Worm (Caenorhabditis elegans): ENCODE results near the gene snf-10.

DNA sequence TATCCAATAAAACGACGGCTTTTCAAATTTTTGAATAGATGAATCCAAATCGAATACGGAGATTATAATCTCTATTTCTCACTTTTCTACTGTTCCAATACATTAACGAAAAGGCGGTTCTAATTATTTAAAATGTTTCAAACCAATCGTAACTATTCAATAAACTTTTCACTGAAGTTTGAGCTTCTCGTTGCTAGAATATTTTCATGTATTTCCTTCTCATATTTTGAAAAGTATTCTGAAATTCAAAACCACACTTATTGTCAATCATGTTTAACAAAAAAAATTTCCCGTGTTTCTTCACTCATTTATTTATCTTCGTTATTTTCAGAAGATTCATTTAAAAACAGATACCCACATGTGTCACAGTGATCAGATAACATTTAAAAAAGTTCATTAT, 37.8 kb downstream of the snf-10 start, which contains the start of gene F15H10.8:
- no peak for TF ChIP-seq nhr-237 (tag; optimal IDR thresholded peaks at IDR 0.05)
- TF ChIP-seq blmp-1 (tag; optimal IDR thresholded peaks at IDR 0.05) = no peak
- TF ChIP-seq egl-27 (tag; optimal IDR thresholded peaks at IDR 0.05) = no peak
- no peak for TF ChIP-seq ceh-82 (tag; optimal IDR thresholded peaks at IDR 0.05)
- no peak for TF ChIP-seq ama-1 (optimal IDR thresholded peaks at IDR 0.05)
- TF ChIP-seq rnt-1 (tag; optimal IDR thresholded peaks at IDR 0.05) = no peak
- TF ChIP-seq jun-1 (tag; optimal IDR thresholded peaks at IDR 0.05) = no peak
- TF ChIP-seq nhr-28 (tag; optimal IDR thresholded peaks at IDR 0.05) = no peak
- TF ChIP-seq mdl-1 (tag; optimal IDR thresholded peaks at IDR 0.05) = no peak
- TF ChIP-seq ets-5 (GFP tag; IDR thresholded peaks at IDR 0.05) = no peak
- TF ChIP-seq mep-1 (tag; optimal IDR thresholded peaks at IDR 0.05) = no peak
- TF ChIP-seq lsy-2 (tag; optimal IDR thresholded peaks at IDR 0.05) = no peak
- TF ChIP-seq egl-13 (tag; optimal IDR thresholded peaks at IDR 0.05) = no peak

Data from whole organism, L1 larva.